Fruit fly (Drosophila melanogaster) whole organism, embryonic: ENCODE measurements around the gene mRpL27.

Experiments
- Aef1 ChIP-seq: fragments of 200-800 bp; sonication (Bioruptor generic); IDR thresholded peaks from 3 replicates; pipeline ENCODE4 v1.3.6; 2022; ENCODE audit warnings: missing biosample characterization, missing genetic modification characterization
- Awh ChIP-seq: fragments of 200-800 bp; sonication (Bioruptor generic); IDR thresholded peaks from 2 replicates; pipeline ENCODE4, ENCODE4 v1.3.6; 2022; ENCODE audit warnings: missing biosample characterization, missing genetic modification characterization
- Bdp1 ChIP-seq: fragments of 200-800 bp; sonication (Bioruptor generic); optimal IDR thresholded peaks from 3 replicates; lab custom pipeline; 2016; ENCODE audit warnings: missing biosample characterization, missing genetic modification characterization
- CG10274 ChIP-seq: fragments of 200-800 bp; sonication (Bioruptor generic); optimal IDR thresholded peaks from 3 replicates; lab custom pipeline; 2017; ENCODE audit warnings: missing biosample characterization, mild to moderate bottlenecking, missing genetic modification characterization
- CG11560 ChIP-seq: fragments of 200-800 bp; sonication (Bioruptor generic); IDR thresholded peaks from 3 replicates; pipeline ENCODE4 v1.3.6; 2022; ENCODE audit warnings: missing biosample characterization, missing genetic modification characterization
- CG14710 ChIP-seq: fragments of 200-800 bp; sonication (Bioruptor generic); optimal IDR thresholded peaks from 3 replicates; lab custom pipeline; 2019; ENCODE audit warnings: missing biosample characterization, mild to moderate bottlenecking, missing genetic modification characterization, moderate library complexity
- CG15696 ChIP-seq: fragments of 200-800 bp; sonication (Bioruptor generic); optimal IDR thresholded peaks from 2 replicates; lab custom pipeline; 2019; ENCODE audit warnings: missing biosample characterization, mild to moderate bottlenecking, missing genetic modification characterization, moderate library complexity
- CG1647 ChIP-seq: fragments of 200-800 bp; sonication (Bioruptor generic); optimal IDR thresholded peaks from 3 replicates; lab custom pipeline; 2016; ENCODE audit warnings: missing biosample characterization, missing genetic modification characterization
- CG17802 ChIP-seq: fragments of 200-800 bp; sonication (Bioruptor generic); optimal IDR thresholded peaks from 2 replicates; lab custom pipeline; 2018; ENCODE audit warnings: missing biosample characterization, mild to moderate bottlenecking, missing genetic modification characterization, moderate library complexity
- CG2202 ChIP-seq: fragments of 200-800 bp; sonication (Bioruptor generic); optimal IDR thresholded peaks from 2 replicates; lab custom pipeline; 2018; ENCODE audit warnings: missing biosample characterization, mild to moderate bottlenecking, missing genetic modification characterization
- CG30403 ChIP-seq: fragments of 200-800 bp; sonication (Bioruptor generic); optimal IDR thresholded peaks from 3 replicates; lab custom pipeline; 2016; ENCODE audit warnings: missing biosample characterization, missing genetic modification characterization
- CG43689 ChIP-seq: fragments of 200-800 bp; sonication (Bioruptor generic); IDR thresholded peaks from 2 replicates; pipeline ENCODE4 v1.3.6; 2022; ENCODE audit warnings: missing biosample characterization, missing genetic modification characterization
- CG4424 ChIP-seq: fragments of 200-800 bp; sonication (Bioruptor generic); optimal IDR thresholded peaks from 3 replicates; lab custom pipeline; 2016; ENCODE audit warnings: missing biosample characterization, missing genetic modification characterization
- CG5180 ChIP-seq: fragments of 200-800 bp; sonication (Bioruptor generic); optimal IDR thresholded peaks from 3 replicates; lab custom pipeline; 2017; ENCODE audit warnings: missing biosample characterization, missing genetic modification characterization, mild to moderate bottlenecking, moderate library complexity, missing genetic modification reagents
- CG7271 ChIP-seq: fragments of 200-800 bp; sonication (Bioruptor generic); optimal IDR thresholded peaks from 2 replicates; lab custom pipeline; 2018; ENCODE audit warnings: missing biosample characterization, mild to moderate bottlenecking, missing genetic modification characterization, moderate library complexity
- D19B ChIP-seq: fragments of 200-800 bp; sonication (Bioruptor generic); optimal IDR thresholded peaks from 2 replicates; lab custom pipeline; 2017; ENCODE audit warnings: missing biosample characterization, mild to moderate bottlenecking, missing genetic modification characterization
- Ets65A ChIP-seq: fragments of 200-800 bp; sonication (Bioruptor generic); peaks from one replicate; lab custom pipeline; 2016; ENCODE audit warnings: missing biosample characterization, missing genetic modification characterization
- Ets97D ChIP-seq: fragments of 200-800 bp; sonication (Bioruptor generic); optimal IDR thresholded peaks from 3 replicates; lab custom pipeline; 2016; ENCODE audit warnings: missing biosample characterization, missing genetic modification characterization
- H2.0 ChIP-seq: fragments of 200-800 bp; sonication (Bioruptor generic); IDR thresholded peaks from 2 replicates; pipeline ENCODE4 v1.3.6; 2022; ENCODE audit warnings: missing biosample characterization, missing genetic modification characterization
- HLH4C ChIP-seq: fragments of 200-800 bp; sonication (Bioruptor generic); IDR thresholded peaks from 3 replicates; pipeline ENCODE4 v1.3.6; 2022; ENCODE audit warnings: missing biosample characterization, missing genetic modification characterization; ENCODE audit not compliant: partially characterized antibody
- HLH54F ChIP-seq: fragments of 200-800 bp; sonication (Bioruptor generic); optimal IDR thresholded peaks from 3 replicates; lab custom pipeline; 2016; ENCODE audit warnings: missing biosample characterization, missing genetic modification characterization
- Hr3 ChIP-seq: fragments of 200-800 bp; sonication (Bioruptor generic); optimal IDR thresholded peaks from 3 replicates; lab custom pipeline; 2016; ENCODE audit warnings: missing biosample characterization, missing genetic modification characterization
- Hsf ChIP-seq: fragments of 200-800 bp; sonication (Bioruptor generic); optimal IDR thresholded peaks from 3 replicates; lab custom pipeline; 2016; ENCODE audit warnings: missing biosample characterization, missing genetic modification characterization
- Lpt ChIP-seq: fragments of >200 bp; optimal IDR thresholded peaks from 2 replicates; lab custom pipeline; 2018; ENCODE audit warnings: missing biosample characterization, missing genetic modification characterization
- MESR4 ChIP-seq: fragments of 200-800 bp; sonication (Bioruptor generic); optimal IDR thresholded peaks from 2 replicates; lab custom pipeline; 2018; ENCODE audit warnings: missing biosample characterization, mild to moderate bottlenecking, missing genetic modification characterization, moderate library complexity
- MTF-1 ChIP-seq: fragments of 200-800 bp; sonication (Bioruptor generic); optimal IDR thresholded peaks from 2 replicates; lab custom pipeline; 2018; ENCODE audit warnings: missing biosample characterization, mild to moderate bottlenecking, missing genetic modification characterization, borderline replicate concordance
- Max ChIP-seq: fragments of 200-800 bp; sonication (Bioruptor generic); optimal IDR thresholded peaks from 2 replicates; lab custom pipeline; 2016; ENCODE audit warnings: missing biosample characterization, mild to moderate bottlenecking, missing genetic modification characterization
- Nf-YB ChIP-seq: fragments of 200-800 bp; sonication (Bioruptor generic); optimal IDR thresholded peaks from 3 replicates; lab custom pipeline; 2019; ENCODE audit warnings: missing biosample characterization, mild to moderate bottlenecking, missing genetic modification characterization, moderate library complexity
- Spps ChIP-seq: fragments of 200-800 bp; sonication (Bioruptor generic); optimal IDR thresholded peaks from 2 replicates; lab custom pipeline; 2018; ENCODE audit warnings: missing biosample characterization, mild to moderate bottlenecking, missing genetic modification characterization
- Ssrp ChIP-seq: fragments of 200-800 bp; sonication (Bioruptor generic); optimal IDR thresholded peaks from 2 replicates; lab custom pipeline; 2018; ENCODE audit warnings: missing biosample characterization, mild to moderate bottlenecking, missing genetic modification characterization, moderate library complexity
- abd-A ChIP-seq: fragments of 200-800 bp; sonication (Bioruptor generic); optimal IDR thresholded peaks from 3 replicates; lab custom pipeline; 2019; ENCODE audit warnings: missing biosample characterization, mild to moderate bottlenecking, missing genetic modification characterization, moderate library complexity
- amos ChIP-seq: fragments of 200-800 bp; sonication (Bioruptor generic); IDR thresholded peaks from 2 replicates; pipeline ENCODE4 v1.3.6; 2022; ENCODE audit warnings: missing biosample characterization, missing genetic modification characterization; ENCODE audit not compliant: partially characterized antibody
- ash1 ChIP-seq: fragments of 200-800 bp; sonication (Bioruptor generic); optimal IDR thresholded peaks from 2 replicates; lab custom pipeline; 2018; ENCODE audit warnings: missing biosample characterization, mild to moderate bottlenecking, missing genetic modification characterization
- cato ChIP-seq: fragments of 200-800 bp; sonication (Bioruptor generic); optimal IDR thresholded peaks from 2 replicates; lab custom pipeline; 2016; ENCODE audit warnings: missing biosample characterization, missing genetic modification characterization, borderline replicate concordance
- chinmo ChIP-seq: fragments of 200-800 bp; sonication (Bioruptor generic); IDR thresholded peaks from 4 replicates; pipeline ENCODE4 v1.3.6; 2022; ENCODE audit warnings: missing biosample characterization, missing genetic modification characterization; ENCODE audit not compliant: partially characterized antibody
- chn ChIP-seq: fragments of 200-800 bp; sonication (Bioruptor generic); optimal IDR thresholded peaks from 2 replicates; lab custom pipeline; 2016; ENCODE audit warnings: missing biosample characterization, missing genetic modification characterization
- dysf ChIP-seq: fragments of 200-800 bp; sonication (Bioruptor generic); IDR thresholded peaks from 3 replicates; pipeline ENCODE4 v1.3.6; 2022; ENCODE audit warnings: missing biosample characterization, missing genetic modification characterization
- eyg ChIP-seq: fragments of 200-800 bp; sonication (Bioruptor generic); optimal IDR thresholded peaks from 3 replicates; lab custom pipeline; 2016; ENCODE audit warnings: missing biosample characterization, missing genetic modification characterization
- gro ChIP-seq: fragments of 200-800 bp; sonication (Bioruptor generic); optimal IDR thresholded peaks from 2 replicates; lab custom pipeline; 2016; ENCODE audit warnings: missing biosample characterization, missing genetic modification characterization
- gsb ChIP-seq: fragments of 200-800 bp; sonication (Bioruptor generic); IDR thresholded peaks from 2 replicates; pipeline ENCODE4 v1.3.6; 2022; ENCODE audit warnings: missing biosample characterization, missing genetic modification characterization
- h ChIP-seq: fragments of >200 bp; optimal IDR thresholded peaks from 2 replicates; lab custom pipeline; 2017
- kay ChIP-seq: fragments of 200-800 bp; sonication (Bioruptor generic); optimal IDR thresholded peaks from 2 replicates; lab custom pipeline; 2016; ENCODE audit warnings: missing biosample characterization, missing genetic modification characterization
- knrl ChIP-seq: fragments of 200-800 bp; sonication (Bioruptor generic); IDR thresholded peaks from 3 replicates; pipeline ENCODE4 v1.3.6; 2022; ENCODE audit warnings: missing biosample characterization, missing genetic modification characterization; ENCODE audit not compliant: partially characterized antibody
- lbe ChIP-seq: fragments of 200-800 bp; sonication (Bioruptor generic); optimal IDR thresholded peaks from 2 replicates; lab custom pipeline; 2016; ENCODE audit warnings: missing biosample characterization, mild to moderate bottlenecking, missing genetic modification characterization
- lilli ChIP-seq: fragments of 200-800 bp; sonication (Bioruptor generic); optimal IDR thresholded peaks from 3 replicates; lab custom pipeline; 2016; ENCODE audit warnings: missing biosample characterization, missing genetic modification characterization
- maf-S ChIP-seq: fragments of 200-800 bp; sonication (Bioruptor generic); optimal IDR thresholded peaks from 2 replicates; lab custom pipeline; 2016; ENCODE audit warnings: missing biosample characterization, missing genetic modification characterization
- tio ChIP-seq: fragments of 200-800 bp; sonication (Bioruptor generic); optimal IDR thresholded peaks from 2 replicates; lab custom pipeline; 2017; ENCODE audit warnings: missing biosample characterization, missing genetic modification characterization, inconsistent platforms
- tll ChIP-seq, 2 experiments: fragments of 200-800 bp in 1 of 2; fragments of >200 bp in 1 of 2; sonication (Bioruptor generic) in 1 of 2; optimal IDR thresholded peaks; 2 replicates each; lab custom pipeline; 2017 to 2019; ENCODE audit warnings: missing biosample characterization in 2 of 2, missing genetic modification characterization in 2 of 2, mild to moderate bottlenecking in 1 of 2, moderate library complexity in 1 of 2
- trh ChIP-seq: fragments of 200-800 bp; sonication (Bioruptor generic); optimal IDR thresholded peaks from 2 replicates; lab custom pipeline; 2016; ENCODE audit warnings: missing biosample characterization, missing genetic modification characterization
- tup ChIP-seq: fragments of 200-800 bp; sonication (Bioruptor generic); optimal IDR thresholded peaks from 2 replicates; lab custom pipeline; 2016; ENCODE audit warnings: missing biosample characterization, mild to moderate bottlenecking, missing genetic modification characterization, moderate library complexity
- yki ChIP-seq: fragments of >200 bp; optimal IDR thresholded peaks from 3 replicates; lab custom pipeline; 2018
- z ChIP-seq: fragments of 200-800 bp; sonication (Bioruptor generic); IDR thresholded peaks from 3 replicates; pipeline ENCODE4 v1.3.6; 2022; ENCODE audit warnings: missing biosample characterization, missing genetic modification characterization

The mRpL27 gene

dm6 chr2L:4459543-4459942 lies at the start of gene mRpL27, which contains the start of gene CG15435 (continued):
- TF ChIP-seq gsb = no peak
- peak; percentile 43; the same call in 1 of the 2 replicates for TF ChIP-seq amos
- no peak for TF ChIP-seq H2.0 (GFP tag; lab: Robert Waterston, UW)
- TF ChIP-seq CG30403 (GFP tag; lab: Kevin White, UChicago) = peak; percentile 54
- TF ChIP-seq dysf (GFP tag; lab: Robert Waterston, UW) = peak; percentile 34; the same call in 1 of the 3 replicates
- peak; percentile 14 for TF ChIP-seq Bdp1
- peak; percentile 63 for TF ChIP-seq Hsf (GFP tag; lab: Kevin White, UChicago)
- TF ChIP-seq Max (GFP tag; lab: Kevin White, UChicago) = peak; percentile 53
- TF ChIP-seq MTF-1 (GFP tag; lab: Kevin White, UChicago) = no peak
- no peak for TF ChIP-seq Nf-YB (GFP tag; lab: Kevin White, UChicago)
- no peak for TF ChIP-seq CG17802 (tag; lab: Kevin White, UChicago)
- no peak for TF ChIP-seq CG1647 (GFP tag; lab: Kevin White, UChicago)
- no peak for TF ChIP-seq Lpt (GFP tag; lab: Kevin White, UChicago)
- TF ChIP-seq CG11560 = no peak
- no peak for TF ChIP-seq h (lab: Kevin White, UChicago)
- TF ChIP-seq Spps (tag; lab: Kevin White, UChicago) = no peak
- peak; percentile 30 for TF ChIP-seq Ets97D (GFP tag; lab: Kevin White, UChicago)
- no peak for TF ChIP-seq z (GFP tag; lab: Robert Waterston, UW)
- no peak for TF ChIP-seq ash1 (GFP tag; lab: Kevin White, UChicago)
- TF ChIP-seq Hr3 (GFP tag; lab: Kevin White, UChicago) = peak; percentile 42
- TF ChIP-seq maf-S = no peak
- no peak for TF ChIP-seq Awh (GFP tag; lab: Robert Waterston, UW)
- TF ChIP-seq lbe (GFP tag; lab: Kevin White, UChicago) = no peak
- no peak for TF ChIP-seq CG10274 (GFP tag; lab: Kevin White, UChicago)
- TF ChIP-seq cato (GFP tag; lab: Kevin White, UChicago) = peak; percentile 11
- no peak for TF ChIP-seq chinmo (GFP tag; lab: Robert Waterston, UW)
- TF ChIP-seq MESR4 (GFP tag; lab: Kevin White, UChicago) = no peak
- no peak for TF ChIP-seq tio
- TF ChIP-seq Ssrp (tag; lab: Kevin White, UChicago) = no peak
- TF ChIP-seq CG14710 (tag; lab: Kevin White, UChicago) = peak; percentile 100
- TF ChIP-seq trh (GFP tag; lab: Kevin White, UChicago) = no peak
- no peak for TF ChIP-seq CG4424 (GFP tag; lab: Kevin White, UChicago)
- TF ChIP-seq HLH54F (GFP tag; lab: Kevin White, UChicago) = peak; percentile 32
- no peak for TF ChIP-seq abd-A (tag; lab: Kevin White, UChicago)
- peak; percentile 37 for TF ChIP-seq chn (GFP tag; lab: Kevin White, UChicago)
- TF ChIP-seq kay (GFP tag; lab: Kevin White, UChicago) = no peak
- TF ChIP-seq gro (GFP tag; lab: Kevin White, UChicago) = no peak
- peak; percentile 49 for TF ChIP-seq lilli (GFP tag; lab: Kevin White, UChicago)
- TF ChIP-seq eyg (GFP tag; lab: Kevin White, UChicago) = no peak
- TF ChIP-seq CG5180 (GFP tag; lab: Kevin White, UChicago) = no peak
- peak; percentile 86 for TF ChIP-seq Ets65A (GFP tag; lab: Kevin White, UChicago)
- no peak for TF ChIP-seq HLH4C (GFP tag; lab: Robert Waterston, UW)
- no peak for TF ChIP-seq tll (GFP tag; optimal IDR thresholded peaks at IDR 0.05; lab: Kevin White, UChicago)
- TF ChIP-seq CG7271 (tag; lab: Kevin White, UChicago) = no peak
- TF ChIP-seq D19B (GFP tag; lab: Kevin White, UChicago) = no peak
- TF ChIP-seq Aef1 = no peak
- TF ChIP-seq tup (GFP tag; lab: Kevin White, UChicago) = no peak
- no peak for TF ChIP-seq yki (lab: Kevin White, UChicago)
- TF ChIP-seq CG2202 (tag; lab: Kevin White, UChicago) = no peak
- peak; percentile 30 for TF ChIP-seq CG15696
- TF ChIP-seq CG43689 (GFP tag; lab: Robert Waterston, UW) = no peak
- TF ChIP-seq knrl = no peak
